Worm (Caenorhabditis elegans) whole organism, L4/young adult: ENCODE data around the gene ckc-1.

Experiments used
- W03F9.2 ChIP-seq: fragments of 150-350 bp; optimal IDR thresholded peaks from 2 replicates; lab custom pipeline; 2014; ENCODE audit warnings: missing biosample characterization, missing genetic modification characterization
- dao-5 ChIP-seq: sonication (generic microtip); optimal IDR thresholded peaks from 2 replicates; lab custom pipeline; 2016; ENCODE audit warnings: missing genotype, missing genetic modification characterization, moderate library complexity, missing compliant biosample characterization
- him-1 ChIP-seq: sonication (generic microtip); optimal IDR thresholded peaks from 2 replicates; lab custom pipeline; 2016; ENCODE audit warnings: missing genotype, missing genetic modification reagents, missing genetic modification characterization, missing compliant biosample characterization

ckc-1 gene

DNA sequence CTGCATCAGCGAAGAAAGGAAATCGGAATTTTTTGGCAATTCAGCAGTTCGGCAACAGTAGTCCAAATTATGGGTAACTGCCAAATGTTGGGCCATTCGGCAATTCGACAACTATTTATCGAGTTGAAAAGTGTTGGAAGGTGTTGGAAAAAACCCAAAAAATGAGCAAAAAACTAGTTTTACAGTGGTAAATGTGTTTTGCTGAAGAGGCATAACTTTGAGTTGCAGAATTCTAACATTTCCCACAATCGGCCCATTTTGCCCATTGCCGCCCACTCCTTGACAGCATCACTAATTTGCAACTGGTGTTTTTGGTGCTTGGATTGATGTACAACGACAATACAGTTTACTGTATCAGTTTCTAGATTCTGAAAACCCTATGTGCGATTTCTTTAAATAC, 22.7 kb upstream of the ckc-1 start:
- TF ChIP-seq W03F9.2 (tag; lab: Kevin White, UChicago) = no peak
- TF ChIP-seq dao-5 (tag; lab: Kevin White, UChicago) = no peak
- no peak for TF ChIP-seq him-1

DNA sequence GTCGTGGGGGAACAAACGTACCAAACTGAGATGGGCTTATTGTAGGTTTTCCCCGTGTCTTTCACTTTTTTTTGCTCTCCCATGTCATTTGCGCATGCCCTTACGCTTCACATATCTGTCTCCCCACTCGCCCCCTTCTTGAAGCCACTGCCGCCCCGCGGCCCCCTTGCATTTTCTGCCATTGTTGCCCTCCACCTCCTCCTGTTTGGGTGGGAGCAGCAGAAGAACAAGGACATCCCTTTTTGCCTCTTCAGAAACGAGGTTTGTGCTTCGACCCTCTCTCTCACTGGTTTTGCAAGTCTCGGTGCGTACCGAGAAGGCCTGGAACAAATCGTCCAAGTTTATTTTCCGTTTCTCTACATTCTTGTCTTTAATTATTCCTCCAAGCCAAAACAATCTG, 22.3 kb upstream of the ckc-1 start:
- TF ChIP-seq W03F9.2 (tag; lab: Kevin White, UChicago) (no peak), him-1 (no peak), dao-5 (tag; lab: Kevin White, UChicago) (no peak)

ce11 chrX:3555930-3556329, 20.5 kb upstream of the ckc-1 start:
- TF ChIP-seq dao-5 (tag; lab: Kevin White, UChicago) (no peak), him-1 (no peak), W03F9.2 (tag; lab: Kevin White, UChicago) (no peak)

ce11 chrX:3563903-3564302, 12.5 kb upstream of the ckc-1 start, which contains the start of gene vit-4:
TSS of gene vit-4 (minus strand) at chrX:3563965.
- TF ChIP-seq him-1 (no peak), dao-5 (tag; lab: Kevin White, UChicago) (no peak), W03F9.2 (tag; lab: Kevin White, UChicago) (no peak)

DNA sequence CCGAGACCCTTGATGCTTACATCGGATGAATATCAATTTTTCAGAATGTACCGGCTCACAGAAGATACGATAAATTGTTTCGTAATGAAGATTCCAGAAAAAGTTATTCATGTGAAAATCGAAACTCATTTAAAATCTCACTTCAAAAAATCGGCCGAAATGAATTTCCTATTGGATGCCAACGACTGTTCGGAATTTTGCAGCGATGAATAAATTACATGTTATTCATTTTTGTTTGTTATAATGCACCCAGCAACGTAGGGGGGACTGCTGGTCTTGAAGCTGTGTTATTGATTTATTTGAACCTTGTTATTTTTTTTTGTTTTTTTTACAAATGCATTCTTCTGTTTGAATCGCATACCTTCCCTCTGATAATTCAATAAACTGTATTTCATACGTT, 9.6 kb upstream of the ckc-1 start:
- TF ChIP-seq dao-5 (tag; lab: Kevin White, UChicago) = no peak
- TF ChIP-seq W03F9.2 (tag; lab: Kevin White, UChicago) = no peak
- no peak for TF ChIP-seq him-1

DNA sequence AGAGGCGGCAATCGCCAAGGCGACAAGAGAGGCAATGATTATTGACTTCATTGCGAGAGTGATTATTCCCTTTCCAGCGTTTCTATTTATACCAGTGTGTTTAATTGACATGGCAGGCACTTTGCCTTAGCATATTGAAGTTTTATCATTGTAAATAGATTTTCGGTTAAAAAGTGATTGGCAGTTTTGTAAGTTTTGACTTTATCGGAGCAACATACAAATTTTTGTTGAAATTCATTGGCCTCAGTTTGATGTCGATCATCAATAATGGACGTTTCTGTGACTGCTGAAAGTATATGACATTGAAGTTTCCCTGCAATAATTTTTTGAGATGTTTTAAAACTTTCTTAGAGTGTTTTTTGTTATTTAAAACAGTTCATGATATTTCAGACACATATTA, 3.9 kb upstream of the ckc-1 start, which contains the start of gene vit-3:
Gene vit-3 (minus strand): TSS at position 60 of the 400 bp plus-strand sequence.
- TF ChIP-seq W03F9.2 (tag; lab: Kevin White, UChicago) = no peak
- TF ChIP-seq dao-5 (tag; lab: Kevin White, UChicago) = no peak
- TF ChIP-seq him-1 = no peak

- TF ChIP-seq dao-5 (tag; lab: Kevin White, UChicago) (no peak), him-1 (no peak)
Observed at ce11 chrX:3573482-3573881, 2.9 kb upstream of the ckc-1 start, which contains the start of gene T27A10.5. TSS of gene T27A10.5 (minus strand) at chrX:3573582.

DNA sequence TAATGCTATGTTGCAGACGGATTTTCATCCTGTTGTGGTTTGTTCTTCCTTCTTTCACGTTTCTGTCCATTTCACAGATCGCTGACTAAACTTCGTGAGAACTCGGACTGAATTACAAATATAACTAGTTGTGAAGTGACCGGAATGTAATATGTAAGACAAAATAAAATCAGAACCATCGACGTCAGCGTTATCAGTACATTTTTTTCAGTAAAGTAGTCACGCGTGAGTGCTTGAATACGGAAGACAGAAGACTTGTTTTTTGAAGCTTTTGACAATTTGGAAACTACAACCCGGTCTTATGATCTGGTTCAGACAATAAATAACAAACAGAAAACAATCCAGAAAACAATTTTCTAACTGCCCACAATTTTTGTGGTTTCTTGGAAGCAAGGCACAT, 5.4 kb downstream of the ckc-1 start:
- TF ChIP-seq him-1 = no peak
- TF ChIP-seq dao-5 (tag; lab: Kevin White, UChicago) = no peak
- TF ChIP-seq W03F9.2 (tag; lab: Kevin White, UChicago) = no peak

- TF ChIP-seq dao-5 (tag; lab: Kevin White, UChicago) (no peak), him-1 (no peak), W03F9.2 (tag; lab: Kevin White, UChicago) (no peak)
Observed at ce11 chrX:3583436-3583835, 7.0 kb downstream of the ckc-1 start.

- TF ChIP-seq him-1 (no peak), W03F9.2 (tag; lab: Kevin White, UChicago) (no peak), dao-5 (tag; lab: Kevin White, UChicago) (no peak)
Observed at ce11 chrX:3584481-3584880, 8.1 kb downstream of the ckc-1 start.

DNA sequence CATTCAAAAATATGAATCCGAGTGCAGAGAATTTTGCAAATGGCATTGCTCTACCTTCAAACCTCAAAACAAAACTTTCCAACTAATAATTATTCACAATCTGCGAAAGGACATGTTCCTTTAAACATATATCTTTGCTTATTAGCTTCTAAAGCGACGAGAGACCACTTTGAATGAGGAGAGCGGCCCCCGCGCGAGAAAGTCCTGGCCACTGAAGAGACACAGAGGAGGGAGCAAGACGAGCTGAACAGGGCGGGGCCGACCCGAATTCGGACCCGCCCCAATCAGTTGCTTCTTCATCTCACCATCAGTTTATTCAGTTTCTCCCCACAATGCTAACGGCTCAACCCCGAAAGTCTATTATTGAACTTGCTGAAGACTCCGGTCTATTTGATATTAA, 9.2 kb downstream of the ckc-1 start, which contains the start of gene T27A10.2:
Gene T27A10.2 (plus strand): TSS at position 333 of the 400 bp plus-strand sequence.
- TF ChIP-seq dao-5 (tag; lab: Kevin White, UChicago) (no peak), him-1 (no peak), W03F9.2 (tag; lab: Kevin White, UChicago) (no peak)

- no peak for TF ChIP-seq him-1
- no peak for TF ChIP-seq dao-5 (tag; lab: Kevin White, UChicago)
- TF ChIP-seq W03F9.2 (tag; lab: Kevin White, UChicago) = no peak
Observed at ce11 chrX:3590510-3590909, 14.1 kb downstream of the ckc-1 start.

- TF ChIP-seq W03F9.2 (tag; lab: Kevin White, UChicago) (no peak), him-1 (no peak), dao-5 (tag; lab: Kevin White, UChicago) (no peak)
Observed at ce11 chrX:3596303-3596772, 19.9 kb downstream of the ckc-1 start, which contains the start of gene T27A10.6. TSS of gene T27A10.6 (minus strand) at chrX:3596353.

ce11 chrX:3596967-3597366, 20.6 kb downstream of the ckc-1 start:
- TF ChIP-seq dao-5 (tag; lab: Kevin White, UChicago) = no peak
- no peak for TF ChIP-seq W03F9.2 (tag; lab: Kevin White, UChicago)
- TF ChIP-seq him-1 = no peak

ce11 chrX:3599860-3600259, 23.5 kb downstream of the ckc-1 start:
- TF ChIP-seq him-1 = no peak
- TF ChIP-seq dao-5 (tag; lab: Kevin White, UChicago) = no peak
- no peak for TF ChIP-seq W03F9.2 (tag; lab: Kevin White, UChicago)
